Worm (Caenorhabditis elegans) whole organism, midembryonic: ENCODE results near the gene bath-47.

Experiments used
- flt-1 ChIP-seq: fragments of 200-800 bp; sonication (Bioruptor generic); IDR thresholded peaks from 2 replicates; pipeline ENCODE4 v1.3.6; 2022; ENCODE audit warnings: missing genetic modification characterization, missing compliant biosample characterization
- ztf-23 ChIP-seq: fragments of 200-800 bp; sonication (Bioruptor generic); IDR thresholded peaks from 2 replicates; pipeline ENCODE4 v1.3.6; 2022; ENCODE audit warnings: missing genetic modification reagents, missing genetic modification characterization, missing compliant biosample characterization

DNA sequence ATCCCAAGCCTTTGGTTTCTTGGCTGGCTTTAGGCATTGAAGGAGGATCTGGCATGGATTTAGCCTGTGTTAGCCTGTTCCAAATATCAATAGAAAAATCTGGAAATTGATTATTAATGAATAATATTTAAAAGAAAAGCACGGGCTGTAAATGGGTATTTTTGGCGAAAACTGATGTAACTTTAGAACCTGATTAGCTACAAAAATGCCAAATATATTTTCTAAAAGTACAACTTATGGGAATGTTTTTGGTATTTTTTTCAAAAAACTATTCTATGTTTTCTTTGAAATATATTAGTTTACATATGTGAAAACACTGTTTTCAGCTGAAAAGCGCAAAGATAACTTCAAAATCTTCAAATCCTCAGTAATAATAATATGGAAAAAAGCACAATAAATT lies 950 bp upstream of the bath-47 start, which contains the start of gene bath-26:
- no peak for TF ChIP-seq flt-1
- TF ChIP-seq ztf-23 (GFP tag; lab: Robert Waterston, UW) = no peak
